Fruit fly (Drosophila melanogaster) whole organism: ENCODE data around the gene CG7453.

Experiments used
- CG8478 ChIP-seq: fragments of >200 bp; optimal IDR thresholded peaks from 2 replicates; lab custom pipeline; 2018; ENCODE audit warnings: inconsistent platforms
- EcR ChIP-seq, 2 experiments: fragments of >200 bp; optimal IDR thresholded peaks; 2 replicates each; lab custom pipeline; 2017; ENCODE audit warnings: missing biosample characterization in 2 of 2, missing genetic modification characterization in 2 of 2, missing genetic modification reagents in 2 of 2
- pan ChIP-seq: fragments of >200 bp; optimal IDR thresholded peaks from 2 replicates; lab custom pipeline; 2017
- psq ChIP-seq: fragments of >200 bp; optimal IDR thresholded peaks from 2 replicates; lab custom pipeline; 2017

DNA sequence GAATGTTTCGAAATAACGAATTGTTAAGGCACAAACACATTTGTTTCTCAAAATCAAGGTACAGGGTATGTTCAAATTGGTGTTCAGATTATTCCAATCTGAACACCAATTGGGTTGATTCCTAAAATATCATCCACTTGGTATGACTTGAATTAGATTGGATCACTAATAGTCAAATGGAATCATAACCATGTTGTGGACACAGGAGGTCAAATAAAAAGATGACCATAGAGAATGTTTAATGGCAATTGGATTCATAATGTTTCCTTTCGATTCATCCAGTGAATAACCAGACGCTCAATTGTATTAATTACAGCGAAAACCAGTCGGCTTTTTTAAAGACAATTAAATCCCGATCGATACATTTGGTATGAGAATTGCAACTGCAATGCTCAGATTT is 11.1 kb downstream of the CG7453 start:
- TF ChIP-seq EcR (GFP tag; optimal IDR thresholded peaks at IDR 0.05; lab: Kevin White, UChicago) (no peak), psq (lab: Kevin White, UChicago) (no peak), pan (lab: Kevin White, UChicago) (no peak), CG8478 (lab: Kevin White, UChicago) (no peak)
